Worm (Caenorhabditis elegans): ENCODE measurements around the gene Y34B4A.10.

DNA sequence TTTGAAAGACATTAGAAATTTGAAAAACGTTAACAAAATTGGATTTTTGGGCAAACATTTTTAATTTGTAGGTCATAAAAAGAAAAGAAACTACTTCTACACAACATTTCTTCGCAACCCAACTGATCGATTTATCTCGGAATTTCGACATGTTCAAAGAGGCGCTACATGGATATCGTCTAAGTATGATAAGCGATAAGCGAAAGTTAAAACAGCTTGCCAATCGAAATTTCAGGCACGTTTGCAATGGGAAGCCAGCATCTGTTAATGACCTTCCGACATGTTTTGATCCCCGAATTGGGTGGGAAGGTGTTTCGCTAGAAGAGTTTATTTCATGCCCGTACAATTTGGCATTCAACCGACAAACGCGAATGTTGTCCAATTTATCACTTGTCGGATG, 27.1 kb downstream of the Y34B4A.10 start:
- TF ChIP-seq unc-39 (tag; optimal IDR thresholded peaks at IDR 0.05) (no peak), tbx-2 (tag; optimal IDR thresholded peaks at IDR 0.05) (no peak), unc-62 (GFP tag; optimal IDR thresholded peaks at IDR 0.05) (no peak)
